Fruit fly (Drosophila melanogaster): ENCODE measurements around the gene Prosbeta3.
A peak's percentile ranks its signal among the peaks of the same experiment; 100 is the strongest.

Prosbeta3 gene

dm6 chr3R:9053021-9053420, 47.0 kb upstream of the Prosbeta3 start (continued):
- TF ChIP-seq CG3163 (GFP tag; optimal IDR thresholded peaks at IDR 0.05) (peak; percentile 79), CG14441 (GFP tag; IDR thresholded peaks at IDR 0.05) (no peak), CG33557 (GFP tag; optimal IDR thresholded peaks at IDR 0.05) (peak; percentile 27), CG18476 (GFP tag; optimal IDR thresholded peaks at IDR 0.05) (no peak), CG6765 (GFP tag; optimal IDR thresholded peaks at IDR 0.05) (no peak), ranshi (GFP tag; IDR thresholded peaks at IDR 0.05) (no peak), Meics (GFP tag; optimal IDR thresholded peaks at IDR 0.05) (peak; percentile 64), CG32772 (GFP tag; IDR thresholded peaks at IDR 0.05) (no peak), Blimp-1 (GFP tag; optimal IDR thresholded peaks at IDR 0.05) (peak; percentile 76), emc (GFP tag; optimal IDR thresholded peaks at IDR 0.05) (no peak), Fer3 (tag; optimal IDR thresholded peaks at IDR 0.05) (peak; percentile 52), ash1 (GFP tag; optimal IDR thresholded peaks at IDR 0.05) (peak; percentile 71), pita (GFP tag; optimal IDR thresholded peaks at IDR 0.05) (no peak), inv (GFP tag; IDR thresholded peaks at IDR 0.05; ENCODE audit: partially characterized antibody) (no peak), so (GFP tag; IDR thresholded peaks at IDR 0.05) (no peak), CG12744 (GFP tag; optimal IDR thresholded peaks at IDR 0.05) (peak; percentile 29), CG33213 (GFP tag; optimal IDR thresholded peaks at IDR 0.05) (no peak), vvl (GFP tag; IDR thresholded peaks at IDR 0.05) (no peak), CG12236 (GFP tag; optimal IDR thresholded peaks at IDR 0.05) (peak; percentile 29), CTCF (GFP tag; optimal IDR thresholded peaks at IDR 0.05) (no peak), CG2889 (GFP tag; IDR thresholded peaks at IDR 0.05) (no peak), caup (GFP tag; optimal IDR thresholded peaks at IDR 0.05; ENCODE audit: severe bottlenecking) (peak; percentile 82), CG2678 (tag; optimal IDR thresholded peaks at IDR 0.05) (peak; percentile 46), CG17328 (GFP tag; IDR thresholded peaks at IDR 0.05) (no peak), CG8290 (GFP tag; optimal IDR thresholded peaks at IDR 0.05) (no peak), CG8290 (tag; optimal IDR thresholded peaks at IDR 0.05) (peak in 1 of 2 experiments; percentile 93), CG4854 (GFP tag; optimal IDR thresholded peaks at IDR 0.05) (peak; percentile 6), NC2β (GFP tag; optimal IDR thresholded peaks at IDR 0.05) (peak; percentile 39), ara (GFP tag; IDR thresholded peaks at IDR 0.05) (no peak), trh (GFP tag; optimal IDR thresholded peaks at IDR 0.05) (no peak), CG31365 (tag; optimal IDR thresholded peaks at IDR 0.05) (peak; percentile 35), CG3995 (GFP tag; optimal IDR thresholded peaks at IDR 0.05) (no peak), Pdp1 (GFP tag; optimal IDR thresholded peaks at IDR 0.05) (peak; percentile 46 to 67), CG12155 (GFP tag; optimal IDR thresholded peaks at IDR 0.05) (no peak), Optix (GFP tag; IDR thresholded peaks at IDR 0.05) (no peak), D19B (GFP tag; optimal IDR thresholded peaks at IDR 0.05) (no peak), CoRest (tag; optimal IDR thresholded peaks at IDR 0.05) (no peak), chinmo (GFP tag; IDR thresholded peaks at IDR 0.05; ENCODE audit: partially characterized antibody) (no peak), CG12071 (GFP tag; optimal IDR thresholded peaks at IDR 0.05) (peak; percentile 56), Bgb (GFP tag; IDR thresholded peaks at IDR 0.05; ENCODE audit: partially characterized antibody) (no peak), Dref (GFP tag; IDR thresholded peaks at IDR 0.05) (no peak), cg (GFP tag; optimal IDR thresholded peaks at IDR 0.05) (peak; percentile 81), cwo (GFP tag; optimal IDR thresholded peaks at IDR 0.05) (peak; percentile 78), CG2116 (GFP tag; optimal IDR thresholded peaks at IDR 0.05) (no peak), Lhr (GFP tag; optimal IDR thresholded peaks at IDR 0.05) (no peak), fd96Cb (tag; optimal IDR thresholded peaks at IDR 0.05) (no peak), org-1 (GFP tag; optimal IDR thresholded peaks at IDR 0.05) (peak; percentile 28), prd (optimal IDR thresholded peaks at IDR 0.05) (no peak), prd (GFP tag; IDR thresholded peaks at IDR 0.05) (no peak), gce (GFP tag; IDR thresholded peaks at IDR 0.05) (no peak), CG6689 (GFP tag; IDR thresholded peaks at IDR 0.05) (no peak), lbe (GFP tag; optimal IDR thresholded peaks at IDR 0.05) (peak; percentile 64), fu2 (GFP tag; optimal IDR thresholded peaks at IDR 0.05) (peak; percentile 36)

Measured in whole organism, embryonic.